Fruit fly (Drosophila melanogaster): ENCODE results near the gene MED30.
A peak's percentile ranks its signal among the peaks of the same experiment; 100 is the strongest.

The MED30 gene

DNA sequence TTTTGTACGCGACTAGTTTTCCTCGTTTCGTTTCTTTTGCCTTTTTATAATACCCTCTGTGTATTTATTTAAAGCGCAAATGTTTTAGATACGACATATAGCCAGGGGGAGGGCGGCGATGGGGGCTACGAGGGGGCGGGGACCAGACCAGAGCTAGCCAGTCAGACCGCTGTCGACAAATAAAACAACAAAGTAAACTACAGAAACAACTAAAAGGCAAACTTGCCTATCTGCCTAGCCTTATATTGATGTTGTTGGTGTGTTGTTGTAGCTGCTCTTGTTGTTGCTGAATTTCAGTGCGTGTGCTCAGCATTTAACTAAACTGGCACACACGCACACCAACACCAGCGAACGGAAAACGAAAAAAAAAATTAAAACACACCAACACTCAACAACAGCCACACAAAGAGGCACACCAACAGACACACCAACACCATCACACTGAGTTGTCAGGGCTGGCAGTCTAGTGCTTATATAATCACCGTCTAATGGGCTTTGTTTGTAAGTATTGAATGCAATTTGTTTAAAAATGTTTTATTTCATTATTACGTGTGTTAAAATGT, 24.5 kb downstream of the MED30 start (continued):
- TF ChIP-seq CG3281 (GFP tag; optimal IDR thresholded peaks at IDR 0.05) (peak; percentile 17), CG10209 (GFP tag; optimal IDR thresholded peaks at IDR 0.05) (no peak), bsh (GFP tag; optimal IDR thresholded peaks at IDR 0.05) (no peak), CG17361 (GFP tag; IDR thresholded peaks at IDR 0.05) (no peak), Hr51 (GFP tag; optimal IDR thresholded peaks at IDR 0.05) (no peak), pan (optimal IDR thresholded peaks at IDR 0.05) (no peak), pan (GFP tag; optimal IDR thresholded peaks at IDR 0.05 in 1 of 2, IDR thresholded peaks at IDR 0.05 in 1 of 2) (no peak), Hr78 (GFP tag; optimal IDR thresholded peaks at IDR 0.05) (no peak), psq (GFP tag; optimal IDR thresholded peaks at IDR 0.05) (no peak), sens-2 (GFP tag; IDR thresholded peaks at IDR 0.05) (no peak), CG17612 (GFP tag; IDR thresholded peaks at IDR 0.05) (no peak), Nf-YA (GFP tag; IDR thresholded peaks at IDR 0.05) (no peak), sna (GFP tag; IDR thresholded peaks at IDR 0.05; ENCODE audit: partially characterized antibody) (no peak), mam (GFP tag; optimal IDR thresholded peaks at IDR 0.05) (no peak), Lpt (GFP tag; optimal IDR thresholded peaks at IDR 0.05) (no peak), CG17829 (tag; optimal IDR thresholded peaks at IDR 0.05) (no peak), pum (GFP tag; optimal IDR thresholded peaks at IDR 0.05) (no peak), CG32532 (GFP tag; IDR thresholded peaks at IDR 0.05) (0 out of 2 replicates have a peak, but pooled peaks have one; percentile 14), CG17802 (tag; optimal IDR thresholded peaks at IDR 0.05) (no peak), crol (GFP tag; IDR thresholded peaks at IDR 0.05) (peak; percentile 84), Antp (GFP tag; optimal IDR thresholded peaks at IDR 0.05) (no peak), p53 (GFP tag; optimal IDR thresholded peaks at IDR 0.05) (no peak), Oaz (GFP tag; IDR thresholded peaks at IDR 0.05) (no peak), CG12744 (GFP tag; optimal IDR thresholded peaks at IDR 0.05) (no peak), CG4328 (GFP tag; optimal IDR thresholded peaks at IDR 0.05) (no peak), slou (GFP tag; optimal IDR thresholded peaks at IDR 0.05) (no peak), Ets97D (GFP tag; optimal IDR thresholded peaks at IDR 0.05) (no peak), ab (GFP tag; optimal IDR thresholded peaks at IDR 0.05) (no peak), CG10543 (GFP tag; optimal IDR thresholded peaks at IDR 0.05) (peak; percentile 89), kni (GFP tag; optimal IDR thresholded peaks at IDR 0.05) (peak; percentile 81), Optix (GFP tag; IDR thresholded peaks at IDR 0.05) (no peak), CG9727 (GFP tag; optimal IDR thresholded peaks at IDR 0.05) (no peak), BEAF-32 (GFP tag; optimal IDR thresholded peaks at IDR 0.05) (no peak), CG14050 (GFP tag; IDR thresholded peaks at IDR 0.05) (no peak), CG7556 (GFP tag; optimal IDR thresholded peaks at IDR 0.05) (no peak), schlank (tag; optimal IDR thresholded peaks at IDR 0.05) (peak; percentile 10), Ssrp (tag; optimal IDR thresholded peaks at IDR 0.05) (no peak), dmrt99B (tag; optimal IDR thresholded peaks at IDR 0.05) (peak; percentile 20), Awh (GFP tag; IDR thresholded peaks at IDR 0.05) (no peak), CG15601 (tag; optimal IDR thresholded peaks at IDR 0.05) (peak; percentile 43), caup (GFP tag; optimal IDR thresholded peaks at IDR 0.05; ENCODE audit: severe bottlenecking) (peak; percentile 30), D (optimal IDR thresholded peaks at IDR 0.05) (no peak), D (GFP tag; optimal IDR thresholded peaks at IDR 0.05) (no peak), Camta (GFP tag; optimal IDR thresholded peaks at IDR 0.05) (no peak), grau (tag; optimal IDR thresholded peaks at IDR 0.05) (peak; percentile 18), CG8290 (GFP tag; optimal IDR thresholded peaks at IDR 0.05) (no peak), CG8290 (tag; optimal IDR thresholded peaks at IDR 0.05) (peak in 1 of 2 experiments; percentile 60), Oli (tag; optimal IDR thresholded peaks at IDR 0.05) (no peak), CG14860 (GFP tag; IDR thresholded peaks at IDR 0.05; ENCODE audit: partially characterized antibody) (no peak), Sry-β (GFP tag; optimal IDR thresholded peaks at IDR 0.05) (no peak), CG10267 (tag; optimal IDR thresholded peaks at IDR 0.05) (no peak)

All from whole organism, embryonic.